Fruit fly (Drosophila melanogaster): ENCODE data around the gene EMC4.

Gene EMC4

DNA sequence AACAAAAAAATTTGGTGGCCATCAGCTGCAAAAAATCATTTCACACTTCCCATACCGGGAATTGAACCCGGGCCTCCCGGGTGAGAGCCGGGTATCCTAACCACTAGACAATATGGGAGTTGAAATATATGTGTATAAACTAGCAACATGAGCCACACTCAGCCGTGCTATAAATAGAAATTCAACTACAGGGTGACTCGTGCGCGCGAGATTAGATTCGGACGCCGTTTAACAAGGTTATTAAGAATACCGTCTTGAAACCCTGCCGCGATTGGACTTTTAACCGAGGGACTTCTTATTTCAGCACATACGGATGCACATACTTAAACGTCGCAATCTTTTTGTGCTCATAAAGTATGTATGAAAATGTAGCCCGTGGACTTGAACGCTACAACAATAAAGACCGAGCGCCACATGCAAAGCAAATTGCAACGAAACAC lies 20.3 kb downstream of the EMC4 start (continued):
- TF ChIP-seq CG11723 (GFP tag; optimal IDR thresholded peaks at IDR 0.05), result no peak
- no peak for TF ChIP-seq CG18764 (GFP tag; optimal IDR thresholded peaks at IDR 0.05)
- TF ChIP-seq z (GFP tag; IDR thresholded peaks at IDR 0.05), result no peak
- peak; percentile 49 for TF ChIP-seq CG12769 (tag; optimal IDR thresholded peaks at IDR 0.05)
- TF ChIP-seq zfh1 (GFP tag; IDR thresholded peaks at IDR 0.05), result no peak
- TF ChIP-seq NFAT (GFP tag; IDR thresholded peaks at IDR 0.05), result no peak
- TF ChIP-seq CG8089 (GFP tag; optimal IDR thresholded peaks at IDR 0.05), result no peak
- TF ChIP-seq Nf-YB (GFP tag; optimal IDR thresholded peaks at IDR 0.05), result no peak
- TF ChIP-seq maf-S (GFP tag; optimal IDR thresholded peaks at IDR 0.05), result no peak
- peak; percentile 92 for TF ChIP-seq CG7963 (GFP tag; IDR thresholded peaks at IDR 0.05; ENCODE audit: partially characterized antibody)
- TF ChIP-seq CG3838 (GFP tag; optimal IDR thresholded peaks at IDR 0.05), result no peak
- no peak for TF ChIP-seq Doc2 (GFP tag; IDR thresholded peaks at IDR 0.05)
- TF ChIP-seq Myb (GFP tag; optimal IDR thresholded peaks at IDR 0.05), result no peak
- no peak for TF ChIP-seq CG10274 (GFP tag; optimal IDR thresholded peaks at IDR 0.05)
- no peak for TF ChIP-seq Hey (tag; optimal IDR thresholded peaks at IDR 0.05)
- no peak for TF ChIP-seq Spps (tag; optimal IDR thresholded peaks at IDR 0.05)
- TF ChIP-seq Mad (GFP tag; optimal IDR thresholded peaks at IDR 0.05), result no peak
- peak; percentile 31 for TF ChIP-seq HHEX (GFP tag; optimal IDR thresholded peaks at IDR 0.05)
- no peak for TF ChIP-seq dimm (GFP tag; IDR thresholded peaks at IDR 0.05)
- no peak for TF ChIP-seq CG34422 (GFP tag; IDR thresholded peaks at IDR 0.05)
- no peak for TF ChIP-seq CG8281 (tag; optimal IDR thresholded peaks at IDR 0.05)
- TF ChIP-seq CG10321 (GFP tag; IDR thresholded peaks at IDR 0.05), result no peak
- TF ChIP-seq CG1233 (GFP tag; optimal IDR thresholded peaks at IDR 0.05), result no peak
- TF ChIP-seq Dip2 (GFP tag; IDR thresholded peaks at IDR 0.05), result no peak
- no peak for TF ChIP-seq az2 (GFP tag; optimal IDR thresholded peaks at IDR 0.05)
- no peak for TF ChIP-seq fd64A (GFP tag; optimal IDR thresholded peaks at IDR 0.05)
- TF ChIP-seq CG10267 (tag; optimal IDR thresholded peaks at IDR 0.05), result no peak
- TF ChIP-seq Opbp (GFP tag; IDR thresholded peaks at IDR 0.05; ENCODE audit: partially characterized antibody), result peak; percentile 97
- TF ChIP-seq CG17361 (GFP tag; IDR thresholded peaks at IDR 0.05), result no peak
- TF ChIP-seq Aef1 (GFP tag; IDR thresholded peaks at IDR 0.05), result no peak
- peak; percentile 99 for TF ChIP-seq Bdp1 (GFP tag; optimal IDR thresholded peaks at IDR 0.05)
- peak; percentile 32 for TF ChIP-seq cad (GFP tag; optimal IDR thresholded peaks at IDR 0.05)
- TF ChIP-seq her (GFP tag; optimal IDR thresholded peaks at IDR 0.05), result no peak
- no peak; the same call in 2 of the 3 replicates for TF ChIP-seq B-H1 (GFP tag; IDR thresholded peaks at IDR 0.05)
- no peak for TF ChIP-seq ems (GFP tag; optimal IDR thresholded peaks at IDR 0.05)
- no peak for TF ChIP-seq CG6683 (GFP tag; optimal IDR thresholded peaks at IDR 0.05)
- no peak for TF ChIP-seq PHDP (tag; optimal IDR thresholded peaks at IDR 0.05)
- TF ChIP-seq CG33557 (GFP tag; optimal IDR thresholded peaks at IDR 0.05), result no peak
- no peak for TF ChIP-seq D (optimal IDR thresholded peaks at IDR 0.05)
- no peak for TF ChIP-seq D (GFP tag; optimal IDR thresholded peaks at IDR 0.05)
- TF ChIP-seq NfI (GFP tag; optimal IDR thresholded peaks at IDR 0.05), result no peak
- TF ChIP-seq CG12391 (tag; optimal IDR thresholded peaks at IDR 0.05), result no peak
- no peak for TF ChIP-seq gsb (GFP tag; IDR thresholded peaks at IDR 0.05)
- TF ChIP-seq tap (tag; optimal IDR thresholded peaks at IDR 0.05), result peak; percentile 44
- TF ChIP-seq CG11504 (tag; optimal IDR thresholded peaks at IDR 0.05), result no peak
- no peak for TF ChIP-seq ac (GFP tag; optimal IDR thresholded peaks at IDR 0.05)
- no peak for TF ChIP-seq sima (GFP tag; optimal IDR thresholded peaks at IDR 0.05)
- no peak for TF ChIP-seq cg (GFP tag; optimal IDR thresholded peaks at IDR 0.05)
- TF ChIP-seq CG11696 (GFP tag; IDR thresholded peaks at IDR 0.05), result no peak
- TF ChIP-seq Xrp1 (GFP tag; IDR thresholded peaks at IDR 0.05), result 0 out of 2 replicates have a peak, but pooled peaks have one; percentile 11
- TF ChIP-seq Ssrp (tag; optimal IDR thresholded peaks at IDR 0.05), result no peak
- peak; percentile 1 for TF ChIP-seq gcm (GFP tag; optimal IDR thresholded peaks at IDR 0.05)
